Worm (Caenorhabditis elegans) whole organism, early embryonic: ENCODE results near the gene mec-2.

ENCODE experiments used
- ama-1 ChIP-seq: fragments of 150-350 bp; optimal IDR thresholded peaks from 2 replicates; lab custom pipeline; 2014
- flt-1 ChIP-seq: fragments of 200-800 bp; sonication (Bioruptor generic); IDR thresholded peaks from 2 replicates; pipeline ENCODE4 v1.3.6; 2022; ENCODE audit warnings: missing genetic modification characterization, missing compliant biosample characterization
- hmbx-1 ChIP-seq: sonication (generic microtip); optimal IDR thresholded peaks from 2 replicates; lab custom pipeline; 2016; ENCODE audit warnings: mild to moderate bottlenecking, missing genetic modification characterization, missing compliant biosample characterization
- hnd-1 ChIP-seq: sonication (generic microtip); optimal IDR thresholded peaks from 2 replicates; lab custom pipeline; 2016; ENCODE audit warnings: missing genetic modification characterization, missing compliant biosample characterization
- scrt-1 ChIP-seq: fragments of 200-800 bp; sonication (Bioruptor generic); IDR thresholded peaks from 2 replicates; pipeline ENCODE4 v1.3.6; 2022; ENCODE audit warnings: missing genetic modification characterization, missing compliant biosample characterization
- tbx-11 ChIP-seq: fragments of 200-800 bp; sonication (Bioruptor generic); IDR thresholded peaks from 2 replicates; pipeline ENCODE4 v1.3.6; 2022; ENCODE audit warnings: missing genetic modification characterization, missing compliant biosample characterization
- tbx-37 ChIP-seq: fragments of 200-800 bp; sonication (Bioruptor generic); conservative IDR thresholded peaks from 2 replicates; pipeline ENCODE4 v1.3.6; 2022; ENCODE audit warnings: missing genetic modification reagents, missing genetic modification characterization, missing compliant biosample characterization

DNA sequence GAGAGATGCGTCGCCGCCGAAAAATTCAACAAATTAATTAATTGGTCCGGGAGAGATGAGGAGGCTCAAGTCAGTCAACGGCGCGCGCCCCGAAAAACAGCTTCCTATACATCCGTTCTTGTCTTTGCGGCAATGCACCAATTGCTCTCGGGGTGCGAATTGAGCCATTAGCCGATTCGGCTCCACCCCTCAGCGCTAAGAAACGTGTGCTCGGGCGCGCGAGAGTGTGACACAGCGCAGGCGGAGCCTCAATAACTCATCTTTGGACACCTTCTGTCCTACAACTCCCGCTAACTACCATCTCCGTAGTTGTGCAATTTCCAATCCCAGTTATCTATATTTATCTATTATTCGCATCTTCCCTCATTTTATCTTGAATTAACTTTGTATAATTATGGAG, 5.1 kb downstream of the mec-2 start:
- TF ChIP-seq tbx-37 (GFP tag; lab: Robert Waterston, UW) (no peak), ama-1 (no peak), tbx-11 (GFP tag; lab: Robert Waterston, UW) (no peak), flt-1 (GFP tag; lab: Robert Waterston, UW) (no peak), hnd-1 (tag; lab: Kevin White, UChicago) (no peak), hmbx-1 (tag; lab: Kevin White, UChicago) (no peak), scrt-1 (GFP tag; lab: Robert Waterston, UW) (no peak)
